Worm (Caenorhabditis elegans): ENCODE measurements around the gene eol-1.
A peak's percentile ranks its signal among the peaks of the same experiment; 100 is the strongest.

ce11 chrV:14006819-14007218 lies 26.1 kb upstream of the eol-1 start:
- no peak for TF ChIP-seq ref-1 (GFP tag; conservative IDR thresholded peaks at IDR 0.05)
- TF ChIP-seq flt-1 (GFP tag; IDR thresholded peaks at IDR 0.05): 0 out of 2 replicates have a peak, but pooled peaks have one; percentile 4
- TF ChIP-seq cog-1 (tag; optimal IDR thresholded peaks at IDR 0.05): no peak
- TF ChIP-seq med-1 (GFP tag; optimal IDR thresholded peaks at IDR 0.05; ENCODE audit: insufficient read depth): no peak
- no peak for TF ChIP-seq ztf-29 (GFP tag; IDR thresholded peaks at IDR 0.05)
- no peak for TF ChIP-seq tab-1 (GFP tag; IDR thresholded peaks at IDR 0.05)
- no peak for TF ChIP-seq klf-2 (GFP tag; conservative IDR thresholded peaks at IDR 0.05)
- TF ChIP-seq ztf-23 (GFP tag; IDR thresholded peaks at IDR 0.05): no peak
- no peak for TF ChIP-seq T22C8.4 (GFP tag; IDR thresholded peaks at IDR 0.05)
